Worm (Caenorhabditis elegans) whole organism, midembryonic: ENCODE measurements around the gene ucp-4.

ENCODE experiments used
- T22C8.4 ChIP-seq: fragments of 200-800 bp; sonication (Bioruptor generic); IDR thresholded peaks from 2 replicates; pipeline ENCODE4 v1.3.6; 2022; ENCODE audit warnings: missing genetic modification characterization, missing compliant biosample characterization
- cog-1 ChIP-seq: sonication (generic microtip); optimal IDR thresholded peaks from 2 replicates; lab custom pipeline; 2016; ENCODE audit warnings: missing genetic modification characterization, missing compliant biosample characterization
- flt-1 ChIP-seq: fragments of 200-800 bp; sonication (Bioruptor generic); IDR thresholded peaks from 2 replicates; pipeline ENCODE4 v1.3.6; 2022; ENCODE audit warnings: missing genetic modification characterization, missing compliant biosample characterization
- klf-2 ChIP-seq: fragments of 200-800 bp; sonication (Bioruptor generic); conservative IDR thresholded peaks from 2 replicates; pipeline ENCODE4 v1.3.6; 2022; ENCODE audit warnings: missing genetic modification reagents, missing genetic modification characterization, missing compliant biosample characterization
- med-1 ChIP-seq: sonication (generic microtip); optimal IDR thresholded peaks from 2 replicates; lab custom pipeline; 2017; ENCODE audit warnings: missing genetic modification characterization, mild to moderate bottlenecking, missing compliant biosample characterization, antibody characterized with exemption, missing genetic modification reagents; ENCODE audit not compliant: insufficient read depth
- ref-1 ChIP-seq: fragments of 200-800 bp; sonication (Bioruptor generic); conservative IDR thresholded peaks from 2 replicates; pipeline ENCODE4 v1.3.6; 2022; ENCODE audit warnings: missing genetic modification reagents, missing genetic modification characterization, missing compliant biosample characterization
- tab-1 ChIP-seq: fragments of 200-800 bp; sonication (Bioruptor generic); IDR thresholded peaks from 2 replicates; pipeline ENCODE4 v1.3.6; 2022; ENCODE audit warnings: missing genetic modification characterization, missing compliant biosample characterization
- ztf-23 ChIP-seq: fragments of 200-800 bp; sonication (Bioruptor generic); IDR thresholded peaks from 2 replicates; pipeline ENCODE4 v1.3.6; 2022; ENCODE audit warnings: missing genetic modification reagents, missing genetic modification characterization, missing compliant biosample characterization
- ztf-29 ChIP-seq: fragments of 200-800 bp; sonication (Bioruptor generic); IDR thresholded peaks from 2 replicates; pipeline ENCODE4 v1.3.6; 2022; ENCODE audit warnings: missing genetic modification reagents, missing genetic modification characterization, missing compliant biosample characterization

The ucp-4 gene

DNA sequence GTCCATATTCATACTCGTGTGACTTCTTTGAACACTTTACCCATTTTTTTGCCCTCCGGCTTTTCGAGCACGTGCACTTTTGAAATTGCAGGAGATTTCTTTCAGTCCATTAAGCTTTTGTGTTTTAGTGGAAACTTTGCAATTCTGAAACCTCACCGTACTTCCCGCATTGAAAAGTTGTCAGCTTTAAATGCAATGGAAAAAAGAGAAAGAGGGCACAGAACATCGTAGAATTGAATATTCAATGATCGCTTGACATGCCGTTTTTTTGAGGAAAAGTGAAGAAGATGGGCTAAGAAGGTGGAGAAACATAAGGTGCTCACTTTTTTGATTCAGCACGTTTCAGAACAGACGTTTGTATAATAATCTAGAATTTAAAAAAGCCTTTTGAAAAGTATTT, 19.7 kb upstream of the ucp-4 start:
- TF ChIP-seq tab-1 (GFP tag; lab: Robert Waterston, UW): no peak
- TF ChIP-seq T22C8.4 (GFP tag; lab: Robert Waterston, UW): no peak
- no peak for TF ChIP-seq ztf-23 (GFP tag; lab: Robert Waterston, UW)
- TF ChIP-seq ref-1 (GFP tag; lab: Robert Waterston, UW): no peak
- no peak for TF ChIP-seq flt-1 (GFP tag; lab: Robert Waterston, UW)

DNA sequence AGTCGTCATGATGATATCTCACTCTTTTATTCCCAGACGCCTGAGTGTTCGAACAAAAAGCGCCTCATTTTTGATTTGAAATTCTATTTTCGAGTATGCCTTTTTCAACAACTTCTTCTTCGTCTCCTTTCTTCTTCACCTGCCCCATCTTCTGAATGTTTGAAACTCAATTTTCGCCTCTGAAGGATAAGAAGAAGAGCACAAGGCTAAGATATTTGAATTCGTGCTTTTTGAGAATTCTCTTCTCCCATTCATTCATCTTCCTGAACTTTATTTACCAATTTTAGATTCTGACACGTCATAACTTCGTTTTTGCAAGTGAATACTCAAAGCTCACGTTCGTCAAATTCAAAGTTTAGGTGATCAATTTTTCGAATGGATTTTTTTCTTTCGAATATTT, 17.1 kb upstream of the ucp-4 start:
- TF ChIP-seq klf-2: no peak

DNA sequence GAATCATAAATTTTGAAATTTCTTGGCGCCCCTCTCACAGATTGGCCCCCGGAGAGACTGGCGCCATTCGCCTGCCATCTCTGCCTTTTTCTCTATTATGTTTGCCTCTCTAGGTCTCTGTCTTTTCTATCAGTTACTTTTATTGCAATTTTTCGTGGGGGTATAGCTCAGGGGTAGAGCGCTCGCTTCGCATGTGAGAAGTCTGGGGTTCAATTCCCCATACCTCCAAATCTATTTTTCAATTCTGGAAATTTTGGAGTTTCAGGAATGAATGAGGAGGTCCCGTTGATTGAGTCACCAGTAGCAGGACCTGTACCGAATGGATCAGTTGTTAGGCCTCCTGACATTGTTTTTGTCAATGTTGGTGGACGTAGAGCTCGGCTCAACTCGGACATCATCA, 16.1 kb upstream of the ucp-4 start, which contains the start of gene kvs-3:
Gene kvs-3, plus strand, starts transcription at position 266 of the 400 bp plus-strand sequence.
- TF ChIP-seq ztf-23 (GFP tag; lab: Robert Waterston, UW) (peak; percentile 82), cog-1 (no peak), ref-1 (GFP tag; lab: Robert Waterston, UW) (0 out of 2 replicates have a peak, but pooled peaks have one; percentile 15), flt-1 (GFP tag; lab: Robert Waterston, UW) (no peak), ztf-29 (GFP tag; lab: Robert Waterston, UW) (no peak), T22C8.4 (GFP tag; lab: Robert Waterston, UW) (peak; percentile 63), tab-1 (GFP tag; lab: Robert Waterston, UW) (0 out of 2 replicates have a peak, but pooled peaks have one; percentile 66), med-1 (GFP tag; lab: Kevin White, UChicago) (peak; percentile 26), klf-2 (0 out of 2 replicates have a peak, but pooled peaks have one; percentile 47)

DNA sequence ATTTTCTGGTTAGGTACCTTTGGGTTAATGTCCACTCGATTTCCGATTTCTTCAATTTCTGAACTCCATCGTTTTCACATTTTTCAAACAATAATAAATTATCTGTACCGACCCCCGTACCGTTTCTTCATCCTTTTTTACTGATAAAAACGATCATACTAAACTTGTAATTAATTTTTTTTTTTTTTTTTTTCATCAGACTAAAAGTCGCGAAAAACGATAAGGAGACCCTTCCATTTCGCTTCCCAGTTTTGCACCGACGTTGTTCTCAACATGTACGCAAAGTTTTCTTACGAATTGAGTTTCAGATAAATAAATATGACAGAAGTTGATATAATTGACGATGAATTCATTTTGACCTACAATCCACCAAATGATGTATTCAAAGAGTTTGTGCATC, 12.9 kb upstream of the ucp-4 start, which contains the start of gene F44A2.7:
Gene F44A2.7, plus strand, starts transcription at position 301 of the 400 bp plus-strand sequence.
- TF ChIP-seq flt-1 (GFP tag; lab: Robert Waterston, UW) (no peak), ztf-23 (GFP tag; lab: Robert Waterston, UW) (no peak), ref-1 (GFP tag; lab: Robert Waterston, UW) (no peak), T22C8.4 (GFP tag; lab: Robert Waterston, UW) (no peak)

DNA sequence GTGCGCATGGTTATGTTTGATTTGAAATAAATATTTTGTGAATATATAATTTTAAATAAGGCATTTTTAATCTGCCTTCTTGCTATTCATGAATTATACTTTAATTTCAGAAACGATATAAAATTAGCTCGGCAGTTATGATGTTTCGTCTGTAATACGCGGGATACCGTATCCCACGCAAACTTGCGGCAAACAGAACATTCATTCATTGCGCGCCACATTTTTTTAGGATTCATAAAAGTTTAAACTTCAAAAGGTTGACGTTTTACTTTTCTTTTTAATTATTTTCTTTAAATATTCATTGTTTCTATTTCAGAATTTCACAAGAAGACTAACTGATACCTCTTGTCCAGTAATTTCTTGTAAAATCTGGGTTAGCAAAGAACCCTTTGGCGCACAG, 11.2 kb upstream of the ucp-4 start, which contains the start of gene tag-153:
Gene tag-153, plus strand, starts transcription at position 200 of the 400 bp plus-strand sequence.
- TF ChIP-seq klf-2: no peak
- TF ChIP-seq tab-1 (GFP tag; lab: Robert Waterston, UW): no peak
- no peak for TF ChIP-seq flt-1 (GFP tag; lab: Robert Waterston, UW)

DNA sequence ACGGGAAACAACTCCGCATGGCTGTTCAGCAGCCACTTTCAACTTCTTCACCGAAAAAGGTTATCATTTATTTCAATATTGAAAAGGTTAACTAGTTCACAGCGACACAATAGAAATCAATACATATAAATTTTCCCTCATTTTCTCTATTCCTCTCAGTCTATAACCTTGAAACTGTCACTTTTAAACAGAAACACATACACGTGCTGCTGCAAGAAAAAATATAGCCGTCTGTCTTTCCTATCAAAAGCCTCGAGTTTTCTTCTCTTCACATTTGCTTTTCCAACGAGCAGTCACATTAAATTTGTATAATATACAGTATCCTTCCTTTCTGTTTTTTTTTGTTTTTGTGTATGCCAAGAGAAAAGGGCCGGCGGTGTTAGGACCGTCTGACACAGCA, 9.9 kb upstream of the ucp-4 start:
- no peak for TF ChIP-seq ztf-29 (GFP tag; lab: Robert Waterston, UW)
- TF ChIP-seq med-1 (GFP tag; lab: Kevin White, UChicago): no peak
- no peak for TF ChIP-seq ztf-23 (GFP tag; lab: Robert Waterston, UW)
- TF ChIP-seq klf-2: no peak
- TF ChIP-seq tab-1 (GFP tag; lab: Robert Waterston, UW): no peak
- TF ChIP-seq ref-1 (GFP tag; lab: Robert Waterston, UW): no peak

DNA sequence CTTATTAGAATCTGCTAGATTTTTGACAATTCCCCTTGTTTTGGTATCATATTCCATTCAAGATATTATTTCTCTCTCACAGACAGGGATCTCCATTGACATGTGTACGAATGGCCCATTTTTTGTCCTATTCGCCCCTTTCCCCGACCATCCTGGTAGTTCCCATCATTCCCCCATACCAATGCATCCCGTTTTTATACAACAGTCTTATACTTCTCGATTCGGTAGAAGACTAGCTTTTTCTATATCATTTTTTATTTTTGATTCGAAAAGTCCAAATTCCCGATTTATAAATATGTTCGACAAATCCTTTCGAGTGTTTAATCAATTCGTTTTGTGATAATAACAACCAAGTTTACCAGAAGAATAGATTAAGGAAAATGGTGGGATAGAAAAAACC, 7.2 kb upstream of the ucp-4 start:
- no peak for TF ChIP-seq med-1 (GFP tag; lab: Kevin White, UChicago)
- TF ChIP-seq flt-1 (GFP tag; lab: Robert Waterston, UW): no peak
- TF ChIP-seq T22C8.4 (GFP tag; lab: Robert Waterston, UW): no peak
- TF ChIP-seq klf-2: no peak
- TF ChIP-seq ztf-29 (GFP tag; lab: Robert Waterston, UW): no peak
- no peak for TF ChIP-seq cog-1
- no peak for TF ChIP-seq ztf-23 (GFP tag; lab: Robert Waterston, UW)
- TF ChIP-seq tab-1 (GFP tag; lab: Robert Waterston, UW): no peak
- no peak for TF ChIP-seq ref-1 (GFP tag; lab: Robert Waterston, UW)

DNA sequence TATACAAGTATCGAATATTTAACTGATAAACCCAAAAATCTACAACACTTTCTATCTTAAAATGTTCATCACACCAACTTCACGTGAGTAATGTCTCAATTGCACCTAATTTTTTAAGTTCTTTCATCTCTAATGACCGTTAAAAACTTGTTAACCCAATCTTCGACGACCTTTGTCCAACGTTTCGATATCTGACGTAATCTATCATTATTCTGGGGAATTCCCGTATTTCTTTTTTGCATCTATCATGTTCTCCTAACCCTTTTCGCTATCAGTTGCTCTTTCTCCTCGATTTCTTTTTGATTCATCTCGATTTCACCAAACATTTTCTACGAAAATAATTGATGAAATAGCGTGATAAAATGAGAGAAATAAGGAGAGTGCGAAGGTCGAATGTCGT, 6.4 kb upstream of the ucp-4 start:
- TF ChIP-seq klf-2: no peak

DNA sequence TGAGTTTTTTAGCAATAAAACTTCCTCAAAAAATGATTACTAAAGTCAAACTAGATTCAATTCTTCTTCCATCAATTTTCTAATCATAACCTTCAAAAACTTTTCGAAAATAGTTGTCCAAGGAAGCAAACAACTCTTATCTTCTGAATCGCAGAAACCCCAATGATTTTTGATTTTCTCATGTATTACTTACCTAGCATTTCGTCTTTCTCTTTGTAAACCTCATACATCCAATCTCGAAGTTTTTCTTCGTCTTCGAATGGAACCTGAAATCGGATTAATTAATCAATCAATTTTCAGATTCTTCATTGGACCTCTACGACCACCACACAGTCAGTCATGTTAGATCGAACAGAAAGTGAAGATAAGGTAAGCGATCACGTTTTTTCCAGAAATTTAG, 5.4 kb upstream of the ucp-4 start, which contains the start of gene K07B1.4:
Gene K07B1.4, plus strand, starts transcription at position 301 of the 400 bp plus-strand sequence.
- TF ChIP-seq ztf-23 (GFP tag; lab: Robert Waterston, UW) (no peak), ztf-29 (GFP tag; lab: Robert Waterston, UW) (no peak), flt-1 (GFP tag; lab: Robert Waterston, UW) (no peak), med-1 (GFP tag; lab: Kevin White, UChicago) (no peak), klf-2 (no peak), T22C8.4 (GFP tag; lab: Robert Waterston, UW) (no peak)

DNA sequence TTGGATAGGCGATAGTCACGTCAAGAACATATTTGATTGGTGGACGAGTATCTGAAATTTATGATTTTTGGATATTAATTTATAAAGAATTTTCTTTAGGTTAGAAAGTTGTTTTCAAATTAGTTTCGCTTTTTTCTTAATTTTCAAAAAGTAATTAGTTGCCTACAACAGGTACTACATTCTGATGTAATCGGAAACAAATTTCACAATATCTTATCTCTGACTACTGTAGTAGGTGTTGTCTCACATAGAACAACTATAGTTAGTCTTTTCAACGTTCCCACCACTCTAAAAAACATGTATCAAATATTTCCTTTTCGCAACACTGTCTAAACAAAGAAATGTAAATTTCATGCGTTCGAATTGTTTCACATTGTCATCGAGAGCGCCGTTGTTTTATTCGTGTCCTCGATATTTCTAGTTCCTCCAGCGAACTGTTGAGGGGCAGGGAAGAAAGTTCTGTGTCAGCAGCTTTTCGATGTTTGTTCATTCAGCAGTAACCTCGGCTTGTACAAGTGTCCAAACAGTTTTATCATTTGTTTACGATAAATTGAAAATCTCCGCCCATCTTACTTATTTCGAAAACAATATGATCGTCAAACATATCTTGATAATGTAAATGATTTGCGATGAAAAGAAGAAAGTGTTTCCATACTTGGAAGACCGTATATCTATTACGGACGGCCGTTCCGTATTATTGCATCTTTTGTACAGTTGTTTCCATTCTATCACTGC, 4.7 kb upstream of the ucp-4 start:
- TF ChIP-seq med-1 (GFP tag; lab: Kevin White, UChicago) (no peak), cog-1 (no peak), ztf-23 (GFP tag; lab: Robert Waterston, UW) (no peak), ref-1 (GFP tag; lab: Robert Waterston, UW) (no peak), ztf-29 (GFP tag; lab: Robert Waterston, UW) (no peak), tab-1 (GFP tag; lab: Robert Waterston, UW) (no peak), T22C8.4 (GFP tag; lab: Robert Waterston, UW) (no peak), flt-1 (GFP tag; lab: Robert Waterston, UW) (no peak), klf-2 (no peak)
